Fruit fly (Drosophila melanogaster): ENCODE results near the gene CG15473.
A peak's percentile ranks its signal among the peaks of the same experiment; 100 is the strongest.

Gene CG15473

DNA sequence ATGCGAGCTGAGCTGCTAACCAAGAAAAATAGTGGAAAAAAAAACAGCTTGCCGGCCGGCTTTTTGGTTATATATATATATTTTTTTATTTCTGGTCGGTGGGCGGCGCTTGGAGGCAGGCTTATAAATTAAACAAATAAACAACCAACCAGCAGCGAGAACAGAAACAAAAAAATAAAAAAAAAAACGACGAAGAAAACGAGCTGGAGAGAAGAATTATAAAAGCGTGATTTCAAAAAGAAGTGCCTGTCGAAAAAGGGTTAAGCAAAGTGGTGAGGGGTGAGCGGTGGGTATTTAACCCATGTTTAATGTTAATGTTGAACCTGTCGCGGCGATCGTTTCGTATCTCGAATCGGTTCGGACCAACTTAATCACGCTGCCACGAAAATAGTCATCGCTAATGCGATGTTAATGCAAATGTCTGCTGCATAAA, 16.9 kb upstream of the CG15473 start:
- TF ChIP-seq CG12768 (GFP tag; optimal IDR thresholded peaks at IDR 0.05) = no peak
- no peak for TF ChIP-seq toe (GFP tag; optimal IDR thresholded peaks at IDR 0.05)

- TF ChIP-seq toe (GFP tag; optimal IDR thresholded peaks at IDR 0.05) (no peak), cnc (optimal IDR thresholded peaks at IDR 0.05) (no peak), CG7045 (GFP tag; optimal IDR thresholded peaks at IDR 0.05) (no peak), Clk (GFP tag; optimal IDR thresholded peaks at IDR 0.05) (no peak), CG1620 (GFP tag; optimal IDR thresholded peaks at IDR 0.05) (no peak), CG14711 (tag; optimal IDR thresholded peaks at IDR 0.05) (no peak), CG33017 (tag; optimal IDR thresholded peaks at IDR 0.05) (no peak), kay (GFP tag; ENCODE audit: borderline replicate concordance) (no peak), cic (GFP tag; optimal IDR thresholded peaks at IDR 0.05) (no peak), ovo (GFP tag; optimal IDR thresholded peaks at IDR 0.05) (no peak), tj (GFP tag; optimal IDR thresholded peaks at IDR 0.05) (no peak), bab1 (GFP tag; optimal IDR thresholded peaks at IDR 0.05) (no peak)
Observed at dm6 chrX:4669438-4669837, 15.1 kb upstream of the CG15473 start.

DNA sequence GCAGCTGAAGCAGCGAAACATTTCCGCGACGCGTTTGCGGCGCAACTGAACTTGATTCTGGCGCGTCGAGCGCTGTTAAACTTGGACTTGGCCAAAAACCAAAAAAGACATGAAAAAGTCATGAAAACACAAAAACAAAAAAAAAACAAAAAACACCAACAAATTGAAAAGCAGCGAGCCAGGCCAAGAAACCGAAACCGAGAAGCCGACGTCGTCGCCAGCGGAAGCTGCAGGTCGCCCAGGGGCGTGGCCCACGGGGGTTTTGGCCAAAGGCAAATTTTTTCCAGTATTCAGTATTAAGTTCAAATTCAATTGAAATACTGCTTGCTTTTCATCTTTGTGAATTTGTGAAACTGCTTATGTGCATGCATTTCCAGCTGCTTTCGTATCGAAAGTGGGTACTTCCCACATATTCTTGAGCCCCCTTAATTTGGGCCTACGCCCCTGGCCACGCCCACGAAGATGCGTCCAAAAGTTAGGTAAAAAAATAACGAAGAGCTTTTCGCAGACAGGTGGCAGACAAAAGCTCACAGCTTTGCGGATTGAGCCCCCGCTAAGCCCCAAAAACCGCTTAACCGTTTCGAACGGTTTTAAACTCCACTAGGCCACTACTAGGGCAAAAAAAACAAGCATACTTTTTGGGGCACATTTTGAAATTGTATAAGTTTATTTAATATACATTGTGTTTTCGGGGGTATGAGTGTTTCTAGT, 12.5 kb upstream of the CG15473 start, which contains the start of gene CG3009:
TSS of gene CG3009 (minus strand) at position 51 of the 711 bp plus-strand sequence.
- TF ChIP-seq Hr96 (GFP tag; optimal IDR thresholded peaks at IDR 0.05) = peak; percentile 96
- peak; percentile 79 for TF ChIP-seq toe (GFP tag; optimal IDR thresholded peaks at IDR 0.05)
- peak; percentile 91 for TF ChIP-seq CG7045 (GFP tag; optimal IDR thresholded peaks at IDR 0.05)
- TF ChIP-seq CG33017 (tag; optimal IDR thresholded peaks at IDR 0.05) = peak; percentile 83
- peak; percentile 93 for TF ChIP-seq CG12768 (GFP tag; optimal IDR thresholded peaks at IDR 0.05)
- TF ChIP-seq kay (GFP tag; ENCODE audit: borderline replicate concordance) = peak; percentile 60
- TF ChIP-seq cnc (optimal IDR thresholded peaks at IDR 0.05) = no peak
- TF ChIP-seq ovo (GFP tag; optimal IDR thresholded peaks at IDR 0.05) = peak; percentile 86
- peak; percentile 78 for TF ChIP-seq Crg-1 (GFP tag; optimal IDR thresholded peaks at IDR 0.05)
- TF ChIP-seq pad (GFP tag; optimal IDR thresholded peaks at IDR 0.05) = peak; percentile 80
- peak; percentile 86 for TF ChIP-seq Clk (GFP tag; optimal IDR thresholded peaks at IDR 0.05)
- TF ChIP-seq tj (GFP tag; optimal IDR thresholded peaks at IDR 0.05) = peak; percentile 77
- TF ChIP-seq cic (GFP tag; optimal IDR thresholded peaks at IDR 0.05) = peak; percentile 19
- peak; percentile 86 for TF ChIP-seq CG14711 (tag; optimal IDR thresholded peaks at IDR 0.05)
- TF ChIP-seq CG7101 (tag; optimal IDR thresholded peaks at IDR 0.05) = peak; percentile 92
- TF ChIP-seq CG1620 (GFP tag; optimal IDR thresholded peaks at IDR 0.05) = peak; percentile 87
- TF ChIP-seq Mnt (GFP tag; optimal IDR thresholded peaks at IDR 0.05) = peak; percentile 89
- peak; percentile 95 for TF ChIP-seq bab1 (GFP tag; optimal IDR thresholded peaks at IDR 0.05)
- peak; percentile 90 for TF ChIP-seq CG11617 (GFP tag; optimal IDR thresholded peaks at IDR 0.05)
- TF ChIP-seq CG5204 (GFP tag; optimal IDR thresholded peaks at IDR 0.05) = peak; percentile 86

dm6 chrX:4664107-4664506, 9.8 kb upstream of the CG15473 start:
- no peak for TF ChIP-seq CG12768 (GFP tag; optimal IDR thresholded peaks at IDR 0.05)
- no peak for TF ChIP-seq CG5204 (GFP tag; optimal IDR thresholded peaks at IDR 0.05)
- no peak for TF ChIP-seq kay (GFP tag; ENCODE audit: borderline replicate concordance)
- no peak for TF ChIP-seq Clk (GFP tag; optimal IDR thresholded peaks at IDR 0.05)
- no peak for TF ChIP-seq CG14711 (tag; optimal IDR thresholded peaks at IDR 0.05)
- TF ChIP-seq CG1620 (GFP tag; optimal IDR thresholded peaks at IDR 0.05) = no peak
- TF ChIP-seq ovo (GFP tag; optimal IDR thresholded peaks at IDR 0.05) = no peak
- TF ChIP-seq tj (GFP tag; optimal IDR thresholded peaks at IDR 0.05) = no peak
- TF ChIP-seq CG7045 (GFP tag; optimal IDR thresholded peaks at IDR 0.05) = no peak
- no peak for TF ChIP-seq CG11617 (GFP tag; optimal IDR thresholded peaks at IDR 0.05)
- TF ChIP-seq toe (GFP tag; optimal IDR thresholded peaks at IDR 0.05) = no peak
- TF ChIP-seq cnc (optimal IDR thresholded peaks at IDR 0.05) = no peak
- no peak for TF ChIP-seq CG7101 (tag; optimal IDR thresholded peaks at IDR 0.05)
- TF ChIP-seq Hr96 (GFP tag; optimal IDR thresholded peaks at IDR 0.05) = no peak
- TF ChIP-seq Crg-1 (GFP tag; optimal IDR thresholded peaks at IDR 0.05) = no peak
- no peak for TF ChIP-seq bab1 (GFP tag; optimal IDR thresholded peaks at IDR 0.05)

- no peak for TF ChIP-seq ovo (GFP tag; optimal IDR thresholded peaks at IDR 0.05)
- no peak for TF ChIP-seq CG7045 (GFP tag; optimal IDR thresholded peaks at IDR 0.05)
Observed at dm6 chrX:4660642-4661252, 6.5 kb upstream of the CG15473 start.

DNA sequence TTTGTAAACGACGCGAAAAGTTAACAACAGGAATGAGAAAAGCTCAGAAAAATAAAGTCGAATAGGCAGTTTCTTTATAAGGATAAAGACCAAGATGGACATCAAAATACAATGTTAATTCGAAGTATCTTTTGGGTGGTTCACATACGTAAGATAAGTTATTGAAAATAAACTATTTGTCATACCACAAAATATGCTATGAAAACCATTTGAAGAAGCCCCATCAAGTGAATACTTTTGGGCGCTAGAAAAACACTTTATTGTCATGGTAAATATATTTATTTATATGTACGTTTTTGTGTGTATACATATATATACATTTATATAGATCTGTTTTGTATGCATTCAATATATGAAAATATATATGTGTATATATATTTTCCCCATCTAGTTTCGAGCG, 3.6 kb upstream of the CG15473 start:
- peak; percentile 13 for TF ChIP-seq bab1 (GFP tag; optimal IDR thresholded peaks at IDR 0.05)
- TF ChIP-seq kay (GFP tag; ENCODE audit: borderline replicate concordance) = no peak
- TF ChIP-seq CG14711 (tag; optimal IDR thresholded peaks at IDR 0.05) = no peak

DNA sequence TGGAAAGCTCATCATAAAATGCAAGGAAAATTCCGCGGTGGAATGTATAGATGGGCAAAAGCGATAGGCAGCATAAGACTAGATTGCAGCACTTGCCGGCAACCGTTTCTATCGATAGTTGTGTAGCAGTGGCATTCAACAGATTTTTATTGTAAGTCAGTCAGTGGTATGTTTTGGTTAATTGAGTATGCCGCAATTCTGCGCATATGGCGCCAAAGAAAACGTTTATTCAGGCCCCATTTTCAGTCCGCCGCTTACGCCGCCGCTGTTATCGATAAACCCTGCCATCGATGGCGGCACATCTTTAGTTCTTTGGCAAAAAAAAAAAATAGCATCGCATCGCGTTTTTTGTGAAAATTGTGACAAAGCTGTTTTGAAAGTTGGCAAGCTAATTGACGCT, 4.5 kb downstream of the CG15473 start, which contains the start of the genes Cbp80 and Torsin:
TSS of gene Cbp80 (plus strand) at position 265 of the 400 bp plus-strand sequence.
TSS of gene Torsin (minus strand) at position 282 of the 400 bp plus-strand sequence.
- TF ChIP-seq Hr96 (GFP tag; optimal IDR thresholded peaks at IDR 0.05) (no peak), pad (GFP tag; optimal IDR thresholded peaks at IDR 0.05) (no peak), CG12768 (GFP tag; optimal IDR thresholded peaks at IDR 0.05) (no peak), CG5204 (GFP tag; optimal IDR thresholded peaks at IDR 0.05) (no peak), CG11617 (GFP tag; optimal IDR thresholded peaks at IDR 0.05) (peak; percentile 28), CG7045 (GFP tag; optimal IDR thresholded peaks at IDR 0.05) (no peak), Mnt (GFP tag; optimal IDR thresholded peaks at IDR 0.05) (peak; percentile 23), CG7101 (tag; optimal IDR thresholded peaks at IDR 0.05) (no peak), CG14711 (tag; optimal IDR thresholded peaks at IDR 0.05) (peak; percentile 5), toe (GFP tag; optimal IDR thresholded peaks at IDR 0.05) (no peak), ovo (GFP tag; optimal IDR thresholded peaks at IDR 0.05) (no peak), Clk (GFP tag; optimal IDR thresholded peaks at IDR 0.05) (no peak), bab1 (GFP tag; optimal IDR thresholded peaks at IDR 0.05) (peak; percentile 63), cic (GFP tag; optimal IDR thresholded peaks at IDR 0.05) (no peak), CG33017 (tag; optimal IDR thresholded peaks at IDR 0.05) (no peak), CG1620 (GFP tag; optimal IDR thresholded peaks at IDR 0.05) (peak; percentile 3), Crg-1 (GFP tag; optimal IDR thresholded peaks at IDR 0.05) (no peak), tj (GFP tag; optimal IDR thresholded peaks at IDR 0.05) (peak; percentile 86), cnc (optimal IDR thresholded peaks at IDR 0.05) (no peak), kay (GFP tag; ENCODE audit: borderline replicate concordance) (no peak)
